Worm (Caenorhabditis elegans): ENCODE measurements around the gene F10C2.4.

F10C2.4 gene

DNA sequence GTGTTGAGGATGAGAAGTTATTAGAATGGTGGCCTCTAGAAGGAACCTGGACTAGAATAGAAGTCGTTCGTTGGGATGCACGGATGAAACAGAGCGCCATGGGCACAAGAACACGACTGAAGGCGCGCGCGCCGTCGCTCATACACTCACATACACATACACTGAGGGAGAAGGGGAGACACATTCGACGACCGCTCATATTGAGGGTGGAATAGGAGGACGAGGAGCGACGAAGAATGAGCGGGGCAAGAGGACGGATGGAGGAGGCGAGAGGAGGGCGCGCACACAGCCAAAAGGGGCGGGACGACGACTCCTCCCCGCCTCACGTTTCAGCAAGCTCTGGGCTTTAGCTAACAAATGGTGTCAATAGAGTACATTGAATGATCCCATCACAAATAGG, 2.6 kb upstream of the F10C2.4 start (continued):
- TF ChIP-seq mcd-1 (GFP tag; IDR thresholded peaks at IDR 0.05) (peak; percentile 42), C06A6.2 (GFP tag; conservative IDR thresholded peaks at IDR 0.05) (no peak), Y79H2A.3 (GFP tag; conservative IDR thresholded peaks at IDR 0.05) (no peak), repo-1 (tag; optimal IDR thresholded peaks at IDR 0.05) (no peak), ama-1 (optimal IDR thresholded peaks at IDR 0.05) (peak; percentile 57), ama-1 (GFP tag; optimal IDR thresholded peaks at IDR 0.05) (no peak), sptf-2 (GFP tag; optimal IDR thresholded peaks at IDR 0.05) (peak; percentile 60), B0035.1 (tag; optimal IDR thresholded peaks at IDR 0.05) (no peak), ceh-27 (GFP tag; optimal IDR thresholded peaks at IDR 0.05) (no peak), lir-1 (GFP tag; conservative IDR thresholded peaks at IDR 0.05) (no peak), snpc-3.4 (tag; optimal IDR thresholded peaks at IDR 0.05) (no peak), let-526 (GFP tag; IDR thresholded peaks at IDR 0.05) (no peak), hrde-1 (tag; optimal IDR thresholded peaks at IDR 0.05; ENCODE audit: borderline replicate concordance) (no peak), madf-6 (GFP tag; IDR thresholded peaks at IDR 0.05) (no peak), mxl-1 (tag; optimal IDR thresholded peaks at IDR 0.05) (no peak), egl-18 (GFP tag; IDR thresholded peaks at IDR 0.05) (no peak), let-607 (tag; optimal IDR thresholded peaks at IDR 0.05) (no peak), F57C9.4 (tag; optimal IDR thresholded peaks at IDR 0.05) (no peak), athp-1 (tag; optimal IDR thresholded peaks at IDR 0.05) (no peak), T07F8.4 (tag; optimal IDR thresholded peaks at IDR 0.05) (no peak), Y56A3A.18 (GFP tag; IDR thresholded peaks at IDR 0.05) (no peak), egl-44 (GFP tag; IDR thresholded peaks at IDR 0.05) (no peak), pha-4 (tag; optimal IDR thresholded peaks at IDR 0.05) (no peak), F52B5.7 (tag; optimal IDR thresholded peaks at IDR 0.05) (no peak)

DNA sequence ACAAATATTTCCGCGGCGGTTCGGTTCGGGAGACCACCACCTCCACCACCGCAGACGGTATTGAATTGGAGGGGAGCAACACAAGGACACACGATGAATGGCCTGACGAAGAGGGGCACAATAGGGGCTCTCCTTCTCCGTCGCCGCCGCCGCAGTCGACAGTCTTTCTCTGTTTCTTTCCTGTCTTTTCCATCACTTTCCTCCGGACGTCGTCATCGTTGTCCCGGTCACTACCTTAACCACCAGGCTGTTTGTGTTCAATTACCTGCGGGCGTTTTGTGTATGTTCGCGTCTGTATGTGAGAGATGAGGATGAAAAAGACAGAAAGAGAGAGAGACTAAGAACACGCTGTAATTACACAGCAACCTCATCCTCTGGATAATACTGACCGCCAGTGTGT, 1.6 kb upstream of the F10C2.4 start:
- peak; percentile 84 for TF ChIP-seq zfh-2 (GFP tag; conservative IDR thresholded peaks at IDR 0.05)
- no peak for TF ChIP-seq hlh-26 (GFP tag; conservative IDR thresholded peaks at IDR 0.05)
- no peak for TF ChIP-seq F10E7.11 (tag; optimal IDR thresholded peaks at IDR 0.05)
- TF ChIP-seq ets-4 (GFP tag; optimal IDR thresholded peaks at IDR 0.05): no peak
- TF ChIP-seq ama-1 (optimal IDR thresholded peaks at IDR 0.05): no peak
- TF ChIP-seq ama-1 (GFP tag; optimal IDR thresholded peaks at IDR 0.05): no peak
- no peak for TF ChIP-seq tlf-1 (GFP tag; optimal IDR thresholded peaks at IDR 0.05)
- TF ChIP-seq nfyb-1 (GFP tag; IDR thresholded peaks at IDR 0.05): 0 out of 2 replicates have a peak, but pooled peaks have one; percentile 25
- no peak for TF ChIP-seq lsy-27 (tag; optimal IDR thresholded peaks at IDR 0.05; ENCODE audit: borderline replicate concordance, insufficient read depth)
- no peak for TF ChIP-seq B0035.1 (tag; optimal IDR thresholded peaks at IDR 0.05)
- no peak for TF ChIP-seq pha-4 (tag; optimal IDR thresholded peaks at IDR 0.05)
- TF ChIP-seq attf-5 (GFP tag; optimal IDR thresholded peaks at IDR 0.05): no peak
- no peak for TF ChIP-seq F37B4.10 (GFP tag; IDR thresholded peaks at IDR 0.05)
- TF ChIP-seq ztf-6 (GFP tag; IDR thresholded peaks at IDR 0.05): no peak
- TF ChIP-seq ccch-3 (GFP tag; optimal IDR thresholded peaks at IDR 0.05): no peak
- no peak for TF ChIP-seq lir-1 (GFP tag; conservative IDR thresholded peaks at IDR 0.05)
- TF ChIP-seq mcd-1 (GFP tag; IDR thresholded peaks at IDR 0.05): 0 out of 2 replicates have a peak, but pooled peaks have one; percentile 23
- no peak for TF ChIP-seq snpc-1.3 (tag; optimal IDR thresholded peaks at IDR 0.05; ENCODE audit: insufficient read depth)
- TF ChIP-seq atf-7 (tag; optimal IDR thresholded peaks at IDR 0.05): no peak
- TF ChIP-seq athp-1 (tag; optimal IDR thresholded peaks at IDR 0.05): no peak
- TF ChIP-seq Y79H2A.3 (GFP tag; conservative IDR thresholded peaks at IDR 0.05): no peak
- TF ChIP-seq cebp-2 (GFP tag; IDR thresholded peaks at IDR 0.05): 0 out of 2 replicates have a peak, but pooled peaks have one; percentile 40

Data from whole organism, young adult.